Fruit fly (Drosophila melanogaster) whole organism, pupa: ENCODE measurements around the gene Srlp.

ENCODE experiments used
- CG10348 ChIP-seq: fragments of 200-800 bp; sonication (Bioruptor generic); IDR thresholded peaks from 2 replicates; pipeline ENCODE4 v1.3.6; 2022; ENCODE audit warnings: missing biosample characterization, missing genetic modification characterization
- CG12605 ChIP-seq: fragments of 200-800 bp; sonication (Bioruptor generic); IDR thresholded peaks from 2 replicates; pipeline ENCODE4 v1.3.6; 2022; ENCODE audit warnings: missing biosample characterization, missing genetic modification characterization
- CG14655 ChIP-seq: fragments of 200-800 bp; sonication (Bioruptor generic); optimal IDR thresholded peaks from 3 replicates; lab custom pipeline; 2017; ENCODE audit warnings: mild to moderate bottlenecking, missing biosample characterization, missing genetic modification reagents, missing genetic modification characterization
- CG15710 ChIP-seq: fragments of 200-800 bp; sonication (Bioruptor generic); optimal IDR thresholded peaks from 2 replicates; lab custom pipeline; 2018; ENCODE audit warnings: missing biosample characterization, mild to moderate bottlenecking, missing genetic modification characterization, moderate library complexity
- CG4496 ChIP-seq: fragments of 200-800 bp; sonication (Bioruptor generic); IDR thresholded peaks from 3 replicates; pipeline ENCODE4 v1.3.6; 2022; ENCODE audit warnings: missing biosample characterization, missing genetic modification characterization
- CG8159 ChIP-seq: fragments of 200-800 bp; sonication (Bioruptor generic); optimal IDR thresholded peaks from 3 replicates; lab custom pipeline; 2018; ENCODE audit warnings: missing biosample characterization, mild to moderate bottlenecking, missing genetic modification characterization, moderate library complexity
- CG8301 ChIP-seq: fragments of 200-800 bp; sonication (Bioruptor generic); optimal IDR thresholded peaks from 2 replicates; lab custom pipeline; 2018; ENCODE audit warnings: missing biosample characterization, mild to moderate bottlenecking, missing genetic modification characterization
- D1 ChIP-seq: fragments of 200-800 bp; sonication (Bioruptor generic); optimal IDR thresholded peaks from 2 replicates; lab custom pipeline; 2018; ENCODE audit warnings: missing biosample characterization, mild to moderate bottlenecking, missing genetic modification characterization, moderate library complexity
- Ets98B ChIP-seq: fragments of 200-800 bp; sonication (Bioruptor generic); IDR thresholded peaks from 2 replicates; pipeline ENCODE4 v1.3.6; 2022; ENCODE audit warnings: missing biosample characterization, missing genetic modification characterization
- Pif1A ChIP-seq: fragments of 200-800 bp; sonication (Bioruptor generic); optimal IDR thresholded peaks from 3 replicates; lab custom pipeline; 2016; ENCODE audit warnings: missing biosample characterization, missing genetic modification characterization
- Pif1B ChIP-seq: fragments of 200-800 bp; sonication (Bioruptor generic); optimal IDR thresholded peaks from 3 replicates; lab custom pipeline; 2016; ENCODE audit warnings: missing biosample characterization, missing genetic modification characterization
- gl ChIP-seq: fragments of 200-800 bp; sonication (Bioruptor generic); optimal IDR thresholded peaks from 2 replicates; lab custom pipeline; 2018; ENCODE audit warnings: missing biosample characterization, mild to moderate bottlenecking, missing genetic modification characterization
- rn ChIP-seq: fragments of 200-800 bp; sonication (Bioruptor generic); IDR thresholded peaks from 2 replicates; pipeline ENCODE4 v1.3.6; 2022; ENCODE audit warnings: missing biosample characterization, missing genetic modification characterization

- peak; percentile 100 for TF ChIP-seq CG15710
- peak; percentile 100 for TF ChIP-seq CG14655 (GFP tag; lab: Kevin White, UChicago)
- peak; percentile 99 for TF ChIP-seq gl (tag; lab: Kevin White, UChicago)
- TF ChIP-seq CG4496 (GFP tag; lab: Robert Waterston, UW): peak; percentile 100
- peak; percentile 100 for TF ChIP-seq Pif1B (GFP tag; lab: Kevin White, UChicago)
- TF ChIP-seq CG10348 (GFP tag; lab: Robert Waterston, UW): peak; percentile 99
- TF ChIP-seq CG8301 (tag; lab: Kevin White, UChicago): peak; percentile 100
- TF ChIP-seq D1 (tag; lab: Kevin White, UChicago): peak; percentile 100
- TF ChIP-seq Pif1A: peak; percentile 100
- peak; percentile 100 for TF ChIP-seq CG12605 (GFP tag; lab: Robert Waterston, UW)
- peak; percentile 100 for TF ChIP-seq rn
- peak; percentile 100 for TF ChIP-seq Ets98B (GFP tag; lab: Robert Waterston, UW)
- TF ChIP-seq CG8159 (tag; lab: Kevin White, UChicago): peak; percentile 100
Measured at dm6 chr3R:12448889-12449314, 15.0 kb downstream of the Srlp start, which contains the start of gene CG18549.
